Fruit fly (Drosophila melanogaster): ENCODE data around the gene CG10096.

DNA sequence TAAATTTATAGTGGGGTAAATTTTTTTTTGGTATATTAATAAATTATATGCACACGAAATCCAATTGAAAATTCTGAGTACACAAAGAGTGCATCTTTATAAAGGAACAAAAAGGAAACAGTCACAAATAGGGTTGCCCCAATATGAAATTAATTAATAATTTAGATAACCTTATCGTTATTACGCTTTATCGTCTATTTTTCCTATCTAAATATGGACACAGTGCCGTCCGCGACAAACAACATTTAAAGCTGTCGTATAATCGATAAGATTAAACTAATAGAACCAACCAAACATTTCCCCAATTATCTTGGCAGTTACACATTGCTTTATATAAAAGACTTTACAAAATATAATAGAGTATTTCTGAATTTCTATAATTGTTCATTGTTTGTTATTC is 2.3 kb upstream of the CG10096 start:
- TF ChIP-seq Myb (GFP tag; optimal IDR thresholded peaks at IDR 0.05) (no peak), Opbp (GFP tag; IDR thresholded peaks at IDR 0.05; ENCODE audit: partially characterized antibody) (no peak), Doc3 (GFP tag; IDR thresholded peaks at IDR 0.05; ENCODE audit: partially characterized antibody) (no peak), CG10654 (GFP tag; optimal IDR thresholded peaks at IDR 0.05) (no peak), Nf-YB (GFP tag; optimal IDR thresholded peaks at IDR 0.05) (no peak), Hr3 (GFP tag; optimal IDR thresholded peaks at IDR 0.05) (no peak), ash1 (GFP tag; optimal IDR thresholded peaks at IDR 0.05) (no peak), Dll (GFP tag; IDR thresholded peaks at IDR 0.05; ENCODE audit: partially characterized antibody) (no peak), nom (GFP tag; optimal IDR thresholded peaks at IDR 0.05) (no peak), ap (GFP tag; IDR thresholded peaks at IDR 0.05) (no peak), kay (GFP tag; optimal IDR thresholded peaks at IDR 0.05) (no peak), CG3407 (GFP tag; optimal IDR thresholded peaks at IDR 0.05) (no peak), dysf (GFP tag; IDR thresholded peaks at IDR 0.05) (no peak), danr (GFP tag; IDR thresholded peaks at IDR 0.05) (no peak)
